Worm (Caenorhabditis elegans) whole organism, L2 larva: ENCODE measurements around the gene R09F10.5.

Source experiments
- aly-2 ChIP-seq: fragments of 150-350 bp; optimal IDR thresholded peaks from 2 replicates; lab custom pipeline; 2014; ENCODE audit warnings: missing biosample characterization, missing genetic modification characterization
- ceh-82 ChIP-seq: fragments of 150-350 bp; optimal IDR thresholded peaks from 2 replicates; lab custom pipeline; 2014; ENCODE audit warnings: missing biosample characterization, missing genetic modification characterization
- dmd-4 ChIP-seq: sonication (generic microtip); optimal IDR thresholded peaks from 2 replicates; lab custom pipeline; 2017; ENCODE audit warnings: missing biosample characterization, missing genetic modification characterization
- egl-27 ChIP-seq: sonication (generic microtip); optimal IDR thresholded peaks from 3 replicates; lab custom pipeline; 2017; ENCODE audit warnings: missing biosample characterization, missing genetic modification reagents, missing genetic modification characterization
- lin-39 ChIP-seq: fragments of 150-350 bp; optimal IDR thresholded peaks from 2 replicates; lab custom pipeline; 2014; ENCODE audit warnings: missing biosample characterization, missing genetic modification reagents, missing genetic modification characterization
- nhr-12 ChIP-seq: fragments of 150-350 bp; optimal IDR thresholded peaks from 2 replicates; lab custom pipeline; 2014; ENCODE audit warnings: missing biosample characterization, missing genetic modification characterization
- nhr-23 ChIP-seq: fragments of 150-350 bp; optimal IDR thresholded peaks from 2 replicates; lab custom pipeline; 2014; ENCODE audit warnings: missing biosample characterization, missing genetic modification reagents, missing genetic modification characterization
- nhr-237 ChIP-seq: fragments of 150-350 bp; optimal IDR thresholded peaks from 2 replicates; lab custom pipeline; 2014; ENCODE audit warnings: missing biosample characterization, missing genetic modification characterization
- nhr-6 ChIP-seq: fragments of 150-350 bp; optimal IDR thresholded peaks from 2 replicates; lab custom pipeline; 2014; ENCODE audit warnings: missing biosample characterization, missing genetic modification characterization
- snpc-4 ChIP-seq: fragments of 150-350 bp; optimal IDR thresholded peaks from 2 replicates; lab custom pipeline; 2014; ENCODE audit warnings: missing biosample characterization, missing genetic modification characterization

ce11 chrX:8294586-8294985 lies 12.9 kb downstream of the R09F10.5 start, which contains the start of gene R09F10.3:
- TF ChIP-seq nhr-23 (tag; lab: Kevin White, UChicago) (no peak), lin-39 (no peak), snpc-4 (tag; lab: Kevin White, UChicago) (no peak), nhr-6 (no peak), dmd-4 (tag; lab: Kevin White, UChicago) (no peak), nhr-237 (tag; lab: Kevin White, UChicago) (no peak), egl-27 (tag; lab: Kevin White, UChicago) (no peak), ceh-82 (no peak), aly-2 (tag; lab: Kevin White, UChicago) (no peak), nhr-12 (tag; lab: Kevin White, UChicago) (no peak)
